Worm (Caenorhabditis elegans) whole organism, young adult: Measurements from ENCODE around the gene C02B8.7.

Experiments
- B0019.2 ChIP-seq: fragments of 200-800 bp; sonication (Bioruptor generic); conservative IDR thresholded peaks from 2 replicates; pipeline ENCODE4 v1.3.6; 2022; ENCODE audit warnings: missing genetic modification reagents, missing genetic modification characterization, missing compliant biosample characterization
- B0035.1 ChIP-seq: sonication (generic microtip); optimal IDR thresholded peaks from 2 replicates; lab custom pipeline; 2016; ENCODE audit warnings: missing genetic modification characterization, mild to moderate bottlenecking, missing compliant biosample characterization, missing genotype, missing genetic modification reagents
- F23B12.7 ChIP-seq: sonication (generic microtip); optimal IDR thresholded peaks from 2 replicates; lab custom pipeline; 2017; ENCODE audit warnings: missing genetic modification characterization, mild to moderate bottlenecking, missing compliant biosample characterization, antibody characterized with exemption, moderate library complexity; ENCODE audit not compliant: insufficient read depth
- F33H1.4 ChIP-seq: fragments of 200-800 bp; sonication (Bioruptor generic); IDR thresholded peaks from 2 replicates; pipeline ENCODE4 v1.3.6; 2022; ENCODE audit warnings: missing genetic modification reagents, missing genetic modification characterization, missing compliant biosample characterization
- F37B4.10 ChIP-seq: fragments of 200-800 bp; sonication (Bioruptor generic); IDR thresholded peaks from 2 replicates; pipeline ENCODE4 v1.3.6; 2022; ENCODE audit warnings: missing genetic modification characterization, missing compliant biosample characterization
- F57A8.1 ChIP-seq: fragments of 200-800 bp; sonication (Bioruptor generic); optimal IDR thresholded peaks from 2 replicates; lab custom pipeline; 2018; ENCODE audit warnings: mild to moderate bottlenecking, missing genetic modification characterization, moderate library complexity, missing compliant biosample characterization
- Y56A3A.18 ChIP-seq: fragments of 200-800 bp; sonication (Bioruptor generic); IDR thresholded peaks from 2 replicates; pipeline ENCODE4 v1.3.6; 2022; ENCODE audit warnings: missing genetic modification reagents, missing genetic modification characterization, missing compliant biosample characterization
- atf-7 ChIP-seq: sonication (generic microtip); optimal IDR thresholded peaks from 2 replicates; lab custom pipeline; 2017; ENCODE audit warnings: mild to moderate bottlenecking, missing genetic modification characterization, missing compliant biosample characterization
- bed-2 ChIP-seq: fragments of 200-800 bp; sonication (Bioruptor generic); IDR thresholded peaks from 2 replicates; pipeline ENCODE4 v1.3.6; 2022; ENCODE audit warnings: missing genetic modification reagents, missing genetic modification characterization, missing compliant biosample characterization
- cebp-2 ChIP-seq: fragments of 200-800 bp; sonication (Bioruptor generic); IDR thresholded peaks from 2 replicates; pipeline ENCODE4 v1.3.6; 2022; ENCODE audit warnings: missing genetic modification characterization, missing compliant biosample characterization
- ceh-100 ChIP-seq: fragments of 200-800 bp; sonication (Bioruptor generic); IDR thresholded peaks from 2 replicates; pipeline ENCODE4 v1.3.6; 2022; ENCODE audit warnings: missing genetic modification reagents, missing genetic modification characterization, missing compliant biosample characterization
- ceh-58 ChIP-seq: fragments of 200-800 bp; sonication (Bioruptor generic); IDR thresholded peaks from 2 replicates; pipeline ENCODE4 v1.3.6; 2022; ENCODE audit warnings: missing genetic modification characterization, missing compliant biosample characterization
- ceh-91 ChIP-seq: fragments of 200-800 bp; sonication (Bioruptor generic); IDR thresholded peaks from 2 replicates; pipeline ENCODE4 v1.3.6; 2022; ENCODE audit warnings: missing genetic modification reagents, missing genetic modification characterization, missing compliant biosample characterization
- dox-1 ChIP-seq: fragments of 200-800 bp; sonication (Bioruptor generic); IDR thresholded peaks from 2 replicates; pipeline ENCODE4 v1.3.6; 2022; ENCODE audit warnings: missing genetic modification reagents, missing genetic modification characterization, missing compliant biosample characterization
- efl-1 ChIP-seq: fragments of 150-350 bp; optimal IDR thresholded peaks from 2 replicates; lab custom pipeline; 2014; ENCODE audit warnings: missing biosample characterization, missing genetic modification reagents, missing genetic modification characterization
- egl-18 ChIP-seq: fragments of 200-800 bp; sonication (Bioruptor generic); IDR thresholded peaks from 2 replicates; pipeline ENCODE4 v1.3.6; 2022; ENCODE audit warnings: missing genetic modification reagents, missing genetic modification characterization, missing compliant biosample characterization
- egrh-3 ChIP-seq: fragments of 200-800 bp; sonication (Bioruptor generic); IDR thresholded peaks from 2 replicates; pipeline ENCODE4 v1.3.6; 2022; ENCODE audit warnings: missing genetic modification reagents, missing genetic modification characterization, missing compliant biosample characterization
- ekl-4 ChIP-seq: fragments of 200-800 bp; sonication (Bioruptor generic); IDR thresholded peaks from 2 replicates; pipeline ENCODE4 v1.3.6; 2022; ENCODE audit warnings: missing genetic modification reagents, missing genetic modification characterization, missing compliant biosample characterization
- him-1 ChIP-seq: sonication (generic microtip); optimal IDR thresholded peaks from 2 replicates; lab custom pipeline; 2016; ENCODE audit warnings: missing genotype, missing genetic modification reagents, missing genetic modification characterization, missing compliant biosample characterization
- hmg-20 ChIP-seq: fragments of 200-800 bp; sonication (Bioruptor generic); IDR thresholded peaks from 2 replicates; pipeline ENCODE4 v1.3.6; 2022; ENCODE audit warnings: missing genetic modification reagents, missing genetic modification characterization, missing compliant biosample characterization
- lin-26 ChIP-seq: fragments of 200-800 bp; sonication (Bioruptor generic); IDR thresholded peaks from 2 replicates; pipeline ENCODE4 v1.3.6; 2022; ENCODE audit warnings: missing genetic modification reagents, missing genetic modification characterization, missing compliant biosample characterization
- lin-35 ChIP-seq, 3 experiments: fragments of 150-350 bp in 2 of 3; sonication (generic microtip) in 1 of 3; optimal IDR thresholded peaks; 2 replicates each; lab custom pipeline; 2014 to 2018; ENCODE audit warnings: missing biosample characterization in 3 of 3, missing genetic modification characterization in 3 of 3, missing genetic modification reagents in 3 of 3
- madf-3 ChIP-seq: fragments of 200-800 bp; sonication (Bioruptor generic); IDR thresholded peaks from 2 replicates; pipeline ENCODE4 v1.3.6; 2022; ENCODE audit warnings: missing genetic modification reagents, missing genetic modification characterization, missing compliant biosample characterization
- madf-8 ChIP-seq: fragments of 200-800 bp; sonication (Bioruptor generic); conservative IDR thresholded peaks from 2 replicates; pipeline ENCODE4 v1.3.6; 2022; ENCODE audit warnings: missing genetic modification reagents, missing genetic modification characterization, missing compliant biosample characterization
- mcd-1 ChIP-seq: fragments of 200-800 bp; sonication (Bioruptor generic); IDR thresholded peaks from 2 replicates; pipeline ENCODE4 v1.3.6; 2022; ENCODE audit warnings: missing genetic modification reagents, missing genetic modification characterization, missing compliant biosample characterization
- nfya-2 ChIP-seq: fragments of 200-800 bp; sonication (Bioruptor generic); IDR thresholded peaks from 2 replicates; pipeline ENCODE4 v1.3.6; 2022; ENCODE audit warnings: missing genetic modification reagents, missing genetic modification characterization, missing compliant biosample characterization
- nfyb-1 ChIP-seq: fragments of 200-800 bp; sonication (Bioruptor generic); IDR thresholded peaks from 2 replicates; pipeline ENCODE4 v1.3.6; 2022; ENCODE audit warnings: missing genetic modification reagents, missing genetic modification characterization, missing compliant biosample characterization
- nhr-120 ChIP-seq: fragments of 200-800 bp; sonication (Bioruptor generic); IDR thresholded peaks from 2 replicates; pipeline ENCODE4 v1.3.6; 2022; ENCODE audit warnings: missing genetic modification characterization, missing compliant biosample characterization
- zfh-2 ChIP-seq: fragments of 200-800 bp; sonication (Bioruptor generic); conservative IDR thresholded peaks from 2 replicates; pipeline ENCODE4 v1.3.6; 2022; ENCODE audit warnings: missing genetic modification reagents, missing genetic modification characterization, missing compliant biosample characterization
- ztf-22 ChIP-seq: fragments of 200-800 bp; sonication (Bioruptor generic); optimal IDR thresholded peaks from 2 replicates; lab custom pipeline; 2018; ENCODE audit warnings: mild to moderate bottlenecking, missing genetic modification characterization, moderate library complexity, missing compliant biosample characterization
- ztf-25 ChIP-seq: fragments of 200-800 bp; sonication (Bioruptor generic); IDR thresholded peaks from 2 replicates; pipeline ENCODE4 v1.3.6; 2022; ENCODE audit warnings: missing genetic modification reagents, missing genetic modification characterization, missing compliant biosample characterization

C02B8.7 gene

DNA sequence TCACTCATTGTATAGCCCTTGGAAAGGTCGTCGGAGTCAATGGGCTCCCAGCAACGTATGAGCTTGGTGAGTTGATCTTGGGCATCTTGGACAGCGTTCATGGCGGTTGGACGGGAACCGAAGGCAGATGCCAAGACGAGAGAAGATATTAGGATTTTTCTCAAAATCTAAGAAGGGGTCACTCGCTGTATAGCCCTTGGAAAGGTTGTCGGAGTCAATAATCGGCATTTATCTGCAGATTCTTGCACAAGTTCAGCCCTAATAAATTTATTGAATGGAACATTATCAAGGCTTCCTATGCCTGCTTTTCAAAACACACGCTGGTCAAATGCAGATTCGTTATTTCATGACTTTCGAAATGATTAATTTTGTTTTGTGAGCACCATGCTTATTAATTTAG lies at the start of gene C02B8.7:
Gene C02B8.7 (minus strand): TSS at position 101 of the 400 bp plus-strand sequence.
- TF ChIP-seq cebp-2 (GFP tag; lab: Robert Waterston, UW) (0 out of 2 replicates have a peak, but pooled peaks have one; percentile 16), mcd-1 (GFP tag; lab: Robert Waterston, UW) (no peak), ceh-58 (GFP tag; lab: Robert Waterston, UW) (0 out of 2 replicates have a peak, but pooled peaks have one; percentile 35)

DNA sequence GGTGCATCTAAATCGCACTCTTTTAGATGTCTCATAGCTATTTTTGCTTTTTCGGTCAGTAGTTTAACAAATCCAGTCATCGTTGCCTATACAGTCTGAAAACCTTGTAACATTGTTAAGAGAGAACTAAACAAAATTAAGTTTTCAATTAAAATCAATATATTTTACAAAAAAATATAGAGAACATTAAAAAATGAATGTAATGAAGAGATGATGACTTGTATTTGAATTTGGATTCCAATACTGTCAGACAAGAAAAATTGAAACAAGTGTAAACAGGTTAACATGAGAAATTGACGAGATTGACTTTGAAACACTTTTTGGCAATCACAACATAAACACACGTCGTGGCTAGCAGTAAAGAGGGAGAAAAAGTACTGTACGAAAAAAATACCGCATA lies 47.4 kb upstream of the C02B8.7 start, which contains the start of gene C17H11.5:
Gene C17H11.5 (minus strand): TSS at position 101 of the 400 bp plus-strand sequence.
- TF ChIP-seq egl-18: no peak
- no peak for TF ChIP-seq lin-35 (GFP tag; optimal IDR thresholded peaks at IDR 0.05; lab: Kevin White, UChicago)
- TF ChIP-seq F57A8.1 (GFP tag; lab: Kevin White, UChicago): no peak
- TF ChIP-seq madf-8 (GFP tag; lab: Robert Waterston, UW): no peak
- no peak for TF ChIP-seq dox-1 (GFP tag; lab: Robert Waterston, UW)
- TF ChIP-seq hmg-20 (GFP tag; lab: Robert Waterston, UW): no peak
- no peak for TF ChIP-seq him-1 (tag; lab: Kevin White, UChicago)

DNA sequence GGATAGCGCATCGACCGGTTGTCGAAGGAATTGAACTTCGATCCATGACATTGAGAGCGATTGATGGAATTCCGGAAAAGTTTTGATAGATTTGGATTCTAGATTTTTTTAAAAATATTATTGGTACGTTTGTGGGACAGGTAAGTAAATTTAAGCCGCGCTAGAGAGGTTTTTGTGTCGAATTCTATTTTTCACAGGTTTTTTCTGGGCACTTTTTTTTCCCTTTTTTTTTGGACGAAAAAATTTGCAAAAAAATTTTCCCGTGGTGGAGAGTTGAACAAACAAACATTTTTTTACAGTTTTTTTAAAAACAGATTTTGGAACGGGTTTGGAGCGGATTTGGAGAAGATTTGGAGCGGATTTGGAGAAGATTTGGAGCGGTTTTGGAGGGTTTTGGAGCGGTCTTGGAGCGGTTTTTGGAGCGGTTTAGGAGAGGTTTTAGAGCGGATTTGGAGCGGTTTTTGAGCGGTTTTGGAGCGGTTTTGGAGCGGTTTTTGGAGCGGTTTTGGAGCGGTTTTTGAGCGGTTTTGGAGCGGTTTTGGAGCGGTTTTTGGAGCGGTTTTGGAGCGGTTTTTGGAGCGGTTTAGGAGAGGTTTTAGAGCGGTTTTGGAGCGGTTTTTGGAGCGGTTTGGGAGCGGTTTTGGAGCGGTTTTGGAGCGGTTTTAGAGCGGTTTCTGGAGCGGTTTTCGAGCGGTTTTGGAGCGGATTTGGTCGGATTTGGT lies 44.1 kb upstream of the C02B8.7 start, which contains the start of gene C17H11.4:
Gene C17H11.4 (minus strand): TSS at position 51 of the 722 bp plus-strand sequence.
- TF ChIP-seq nhr-120 (GFP tag; lab: Robert Waterston, UW) (peak; percentile 67; the same call in 1 of the 2 replicates), ztf-25 (0 out of 2 replicates have a peak, but pooled peaks have one; percentile 36), egl-18 (0 out of 2 replicates have a peak, but pooled peaks have one; percentile 9), ekl-4 (GFP tag; lab: Robert Waterston, UW) (peak; percentile 33; the same call in 1 of the 2 replicates), zfh-2 (GFP tag; lab: Robert Waterston, UW) (peak; percentile 68), ceh-58 (GFP tag; lab: Robert Waterston, UW) (0 out of 2 replicates have a peak, but pooled peaks have one; percentile 4), nfyb-1 (GFP tag; lab: Robert Waterston, UW) (peak; percentile 67), egrh-3 (GFP tag; lab: Robert Waterston, UW) (peak; percentile 94), F33H1.4 (GFP tag; lab: Robert Waterston, UW) (peak; percentile 31; the same call in 1 of the 2 replicates), B0019.2 (GFP tag; lab: Robert Waterston, UW) (peak; percentile 44; the same call in 1 of the 2 replicates), ceh-91 (GFP tag; lab: Robert Waterston, UW) (peak; percentile 62; the same call in 1 of the 2 replicates), madf-3 (GFP tag; lab: Robert Waterston, UW) (peak; percentile 60; the same call in 1 of the 2 replicates)
- TF ChIP-seq, all 124 proteins: peak for 12; not testable (repeated sequence) for 112

DNA sequence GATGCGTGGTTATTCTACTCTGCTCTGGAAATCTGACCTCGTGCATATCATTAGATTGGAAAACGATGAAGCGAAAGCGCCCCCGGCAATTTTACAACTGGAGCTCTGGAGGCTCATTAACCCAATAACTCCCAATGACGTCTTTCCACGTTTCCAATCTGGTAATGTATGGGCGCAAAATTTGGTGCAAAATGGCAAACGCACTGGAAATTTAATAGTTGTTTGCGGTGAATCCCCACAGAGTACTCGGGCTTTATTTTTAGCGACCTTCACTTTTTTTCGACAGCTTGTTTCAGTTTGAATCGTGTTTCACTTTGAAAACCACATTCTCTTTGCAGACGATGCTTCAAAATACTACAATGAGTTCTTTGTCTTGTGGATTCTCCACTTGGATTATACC lies 35.9 kb upstream of the C02B8.7 start, which contains the start of gene C17H11.1:
Gene C17H11.1 (plus strand): TSS at position 301 of the 400 bp plus-strand sequence.
- TF ChIP-seq ceh-58 (GFP tag; lab: Robert Waterston, UW) (no peak), bed-2 (GFP tag; lab: Robert Waterston, UW) (no peak), Y56A3A.18 (no peak), efl-1 (GFP tag; lab: Kevin White, UChicago) (no peak), nfya-2 (GFP tag; lab: Robert Waterston, UW) (no peak), atf-7 (tag; lab: Kevin White, UChicago) (no peak), ztf-22 (GFP tag; lab: Kevin White, UChicago) (no peak), lin-26 (no peak), B0035.1 (tag; lab: Kevin White, UChicago) (no peak), ceh-100 (GFP tag; lab: Robert Waterston, UW) (no peak), F23B12.7 (tag; lab: Kevin White, UChicago) (no peak), zfh-2 (GFP tag; lab: Robert Waterston, UW) (no peak), F37B4.10 (GFP tag; lab: Robert Waterston, UW) (no peak)
